Fruit fly (Drosophila melanogaster) whole organism, embryonic: ENCODE measurements around the gene Esyt2.

Experiments used
- B-H1 ChIP-seq: fragments of 200-800 bp; sonication (Bioruptor generic); IDR thresholded peaks from 3 replicates; pipeline ENCODE4 v1.3.6; 2022; ENCODE audit warnings: missing biosample characterization, missing genetic modification characterization
- C15 ChIP-seq: fragments of 200-800 bp; sonication (Bioruptor generic); IDR thresholded peaks from 3 replicates; pipeline ENCODE4 v1.3.6; 2022; ENCODE audit warnings: missing biosample characterization, missing genetic modification characterization
- CG1024 ChIP-seq: fragments of 200-800 bp; sonication (Bioruptor generic); IDR thresholded peaks from 2 replicates; pipeline ENCODE4 v1.3.6; 2022; ENCODE audit warnings: missing biosample characterization, missing genetic modification characterization
- CG10979 ChIP-seq: fragments of 200-800 bp; sonication (Bioruptor generic); optimal IDR thresholded peaks from 2 replicates; lab custom pipeline; 2018; ENCODE audit warnings: missing biosample characterization, mild to moderate bottlenecking, missing genetic modification characterization, moderate library complexity
- CG12219 ChIP-seq: fragments of 200-800 bp; sonication (Bioruptor generic); optimal IDR thresholded peaks from 3 replicates; lab custom pipeline; 2018; ENCODE audit warnings: missing biosample characterization, mild to moderate bottlenecking, missing genetic modification characterization
- CG14667 ChIP-seq: fragments of 200-800 bp; sonication (Bioruptor generic); IDR thresholded peaks from 2 replicates; pipeline ENCODE4 v1.3.6; 2022; ENCODE audit warnings: missing biosample characterization, missing genetic modification characterization
- CG15011 ChIP-seq: fragments of 200-800 bp; sonication (Bioruptor generic); optimal IDR thresholded peaks from 3 replicates; lab custom pipeline; 2018; ENCODE audit warnings: missing biosample characterization, mild to moderate bottlenecking, missing genetic modification characterization
- CG15269 ChIP-seq: fragments of 200-800 bp; sonication (Bioruptor generic); optimal IDR thresholded peaks from 2 replicates; lab custom pipeline; 2018; ENCODE audit warnings: missing biosample characterization, mild to moderate bottlenecking, missing genetic modification characterization, moderate library complexity
- CG15514 ChIP-seq: fragments of 200-800 bp; sonication (Bioruptor generic); optimal IDR thresholded peaks from 3 replicates; lab custom pipeline; 2017; ENCODE audit warnings: missing biosample characterization, missing genetic modification characterization, mild to moderate bottlenecking, moderate library complexity, missing genetic modification reagents
- CG1603 ChIP-seq: fragments of 200-800 bp; sonication (Bioruptor generic); optimal IDR thresholded peaks from 2 replicates; lab custom pipeline; 2019; ENCODE audit warnings: missing biosample characterization, mild to moderate bottlenecking, missing genetic modification characterization, moderate library complexity
- CG16815 ChIP-seq: fragments of 200-800 bp; sonication (Bioruptor generic); optimal IDR thresholded peaks from 3 replicates; lab custom pipeline; 2017; ENCODE audit warnings: missing biosample characterization, mild to moderate bottlenecking, missing genetic modification characterization
- CG17328 ChIP-seq: fragments of 200-800 bp; sonication (Bioruptor generic); IDR thresholded peaks from 2 replicates; pipeline ENCODE4 v1.3.6; 2022; ENCODE audit warnings: missing biosample characterization, missing genetic modification characterization
- CG17385 ChIP-seq: fragments of 200-800 bp; sonication (Bioruptor generic); optimal IDR thresholded peaks from 3 replicates; lab custom pipeline; 2018; ENCODE audit warnings: missing biosample characterization, mild to moderate bottlenecking, missing genetic modification characterization
- CG17612 ChIP-seq: fragments of 200-800 bp; sonication (Bioruptor generic); IDR thresholded peaks from 2 replicates; pipeline ENCODE4 v1.3.6; 2022; ENCODE audit warnings: missing biosample characterization, missing genetic modification characterization
- CG18476 ChIP-seq: fragments of 200-800 bp; sonication (Bioruptor generic); optimal IDR thresholded peaks from 2 replicates; lab custom pipeline; 2016; ENCODE audit warnings: missing biosample characterization, mild to moderate bottlenecking, missing genetic modification characterization
- CG3065 ChIP-seq: fragments of 200-800 bp; sonication (Bioruptor generic); optimal IDR thresholded peaks from 2 replicates; lab custom pipeline; 2016; ENCODE audit warnings: missing biosample characterization, missing genetic modification characterization
- CG31365 ChIP-seq: fragments of 200-800 bp; sonication (Bioruptor generic); optimal IDR thresholded peaks from 2 replicates; lab custom pipeline; 2018; ENCODE audit warnings: missing biosample characterization, mild to moderate bottlenecking, missing genetic modification characterization
- CG34224 ChIP-seq: fragments of 200-800 bp; sonication (Bioruptor generic); IDR thresholded peaks from 3 replicates; pipeline ENCODE4 v1.3.6; 2022; ENCODE audit warnings: missing biosample characterization, missing genetic modification characterization; ENCODE audit not compliant: partially characterized antibody
- CG42726 ChIP-seq: fragments of 200-800 bp; sonication (Bioruptor generic); IDR thresholded peaks from 2 replicates; pipeline ENCODE4 v1.3.6; 2022; ENCODE audit warnings: missing biosample characterization, missing genetic modification characterization; ENCODE audit not compliant: partially characterized antibody
- CG6654 ChIP-seq: fragments of 200-800 bp; sonication (Bioruptor generic); optimal IDR thresholded peaks from 2 replicates; lab custom pipeline; 2017; ENCODE audit warnings: missing biosample characterization, mild to moderate bottlenecking, missing genetic modification characterization
- CG7928 ChIP-seq: fragments of 200-800 bp; sonication (Bioruptor generic); optimal IDR thresholded peaks from 2 replicates; lab custom pipeline; 2017; ENCODE audit warnings: missing biosample characterization, mild to moderate bottlenecking, missing genetic modification characterization
- CG8290 ChIP-seq, 3 experiments: fragments of 200-800 bp; sonication (Bioruptor generic); optimal IDR thresholded peaks; 2 replicates each; lab custom pipeline; 2016 to 2019; ENCODE audit warnings: missing biosample characterization in 3 of 3, missing genetic modification characterization in 3 of 3, mild to moderate bottlenecking in 2 of 3, moderate library complexity in 1 of 3
- CG8924 ChIP-seq: fragments of 200-800 bp; optimal IDR thresholded peaks from 3 replicates; lab custom pipeline; 2019; ENCODE audit warnings: missing biosample characterization, mild to moderate bottlenecking, missing genetic modification characterization, moderate library complexity
- CG9215 ChIP-seq: fragments of 200-800 bp; sonication (Bioruptor generic); IDR thresholded peaks from 2 replicates; pipeline ENCODE4 v1.3.6; 2022; ENCODE audit warnings: missing biosample characterization, missing genetic modification characterization
- CrebB ChIP-seq: fragments of 200-800 bp; sonication (Bioruptor generic); optimal IDR thresholded peaks from 3 replicates; lab custom pipeline; 2018; ENCODE audit warnings: missing biosample characterization, mild to moderate bottlenecking, missing genetic modification characterization
- Dbx ChIP-seq: fragments of 200-800 bp; sonication (Bioruptor generic); IDR thresholded peaks from 3 replicates; pipeline ENCODE4 v1.3.6; 2022; ENCODE audit warnings: missing biosample characterization, missing genetic modification characterization
- Dfd ChIP-seq, 2 experiments: fragments of >200 bp; optimal IDR thresholded peaks; 2 replicates each; lab custom pipeline; 2017; ENCODE audit warnings: missing biosample characterization in 2 of 2, missing genetic modification characterization in 2 of 2
- Fer3 ChIP-seq: fragments of 200-800 bp; sonication (Bioruptor generic); optimal IDR thresholded peaks from 2 replicates; lab custom pipeline; 2018; ENCODE audit warnings: missing biosample characterization, mild to moderate bottlenecking, missing genetic modification characterization, moderate library complexity
- HLH3B ChIP-seq: fragments of 200-800 bp; sonication (Bioruptor generic); IDR thresholded peaks from 2 replicates; pipeline ENCODE4 v1.3.6; 2022; ENCODE audit warnings: missing biosample characterization, missing genetic modification characterization
- HLH4C ChIP-seq: fragments of 200-800 bp; sonication (Bioruptor generic); IDR thresholded peaks from 3 replicates; pipeline ENCODE4 v1.3.6; 2022; ENCODE audit warnings: missing biosample characterization, missing genetic modification characterization; ENCODE audit not compliant: partially characterized antibody
- Hmx ChIP-seq: fragments of 200-800 bp; sonication (Bioruptor generic); optimal IDR thresholded peaks from 2 replicates; lab custom pipeline; 2016; ENCODE audit warnings: missing biosample characterization, missing genetic modification characterization
- Neu2 ChIP-seq: fragments of 200-800 bp; sonication (Bioruptor generic); optimal IDR thresholded peaks from 3 replicates; lab custom pipeline; 2016; ENCODE audit warnings: missing biosample characterization, missing genetic modification characterization, borderline replicate concordance
- Scr ChIP-seq: fragments of 200-800 bp; sonication (Bioruptor generic); IDR thresholded peaks from 2 replicates; pipeline ENCODE4 v1.3.6; 2022; ENCODE audit warnings: missing biosample characterization, missing genetic modification characterization; ENCODE audit not compliant: partially characterized antibody
- Sin3A ChIP-seq: fragments of >200 bp; optimal IDR thresholded peaks from 2 replicates; lab custom pipeline; 2018
- bowl ChIP-seq: fragments of 200-800 bp; sonication (Bioruptor generic); IDR thresholded peaks from 2 replicates; pipeline ENCODE4 v1.3.6; 2022; ENCODE audit warnings: missing biosample characterization, missing genetic modification characterization
- ci ChIP-seq: fragments of 200-800 bp; sonication (Bioruptor generic); IDR thresholded peaks from 3 replicates; pipeline ENCODE4 v1.3.6; 2022; ENCODE audit warnings: missing biosample characterization, missing genetic modification characterization
- exex ChIP-seq: fragments of 200-800 bp; sonication (Bioruptor generic); optimal IDR thresholded peaks from 4 replicates; lab custom pipeline; 2018; ENCODE audit warnings: missing biosample characterization, mild to moderate bottlenecking, missing genetic modification characterization, moderate library complexity
- fru ChIP-seq: fragments of >200 bp; optimal IDR thresholded peaks from 2 replicates; lab custom pipeline; 2017
- ham ChIP-seq: fragments of 200-800 bp; sonication (Bioruptor generic); IDR thresholded peaks from 2 replicates; pipeline ENCODE4 v1.3.6; 2022; ENCODE audit warnings: missing biosample characterization, missing genetic modification characterization
- kay ChIP-seq: fragments of 200-800 bp; sonication (Bioruptor generic); optimal IDR thresholded peaks from 2 replicates; lab custom pipeline; 2016; ENCODE audit warnings: missing biosample characterization, missing genetic modification characterization
- lov ChIP-seq, 2 experiments: fragments of 200-800 bp in 1 of 2; fragments of >200 bp in 1 of 2; sonication (Bioruptor generic) in 1 of 2; IDR thresholded peaks in 1 of 2; optimal IDR thresholded peaks in 1 of 2; 2 replicates in 1 of 2; 3 replicates in 1 of 2; pipeline versions ENCODE4 v1.3.6 to Lab custom; 2017 to 2022; ENCODE audit warnings: missing biosample characterization in 1 of 2, missing genetic modification characterization in 1 of 2
- nom ChIP-seq: fragments of 200-800 bp; sonication (Bioruptor generic); optimal IDR thresholded peaks from 2 replicates; lab custom pipeline; 2017; ENCODE audit warnings: missing biosample characterization, missing genetic modification characterization, mild to moderate bottlenecking, moderate library complexity, missing genetic modification reagents
- pfk ChIP-seq: fragments of 200-800 bp; sonication (Bioruptor generic); optimal IDR thresholded peaks from 2 replicates; lab custom pipeline; 2018; ENCODE audit warnings: missing biosample characterization, mild to moderate bottlenecking, missing genetic modification characterization, moderate library complexity
- pho ChIP-seq: fragments of 200-800 bp; sonication (Bioruptor generic); optimal IDR thresholded peaks from 2 replicates; lab custom pipeline; 2016; ENCODE audit warnings: missing biosample characterization, missing genetic modification characterization
- salm ChIP-seq: fragments of 200-800 bp; sonication (Bioruptor generic); optimal IDR thresholded peaks from 2 replicates; lab custom pipeline; 2018; ENCODE audit warnings: missing biosample characterization, mild to moderate bottlenecking, missing genetic modification characterization
- so ChIP-seq: fragments of 200-800 bp; sonication (Bioruptor generic); IDR thresholded peaks from 3 replicates; pipeline ENCODE4 v1.3.6; 2022; ENCODE audit warnings: missing biosample characterization, missing genetic modification characterization
- vnd ChIP-seq: fragments of 200-800 bp; sonication (Bioruptor generic); IDR thresholded peaks from 3 replicates; pipeline ENCODE4 v1.3.6; 2022; ENCODE audit warnings: missing biosample characterization, missing genetic modification characterization; ENCODE audit not compliant: partially characterized antibody
- wek ChIP-seq: fragments of 200-800 bp; sonication (Bioruptor generic); optimal IDR thresholded peaks from 3 replicates; lab custom pipeline; 2018; ENCODE audit warnings: missing biosample characterization, mild to moderate bottlenecking, missing genetic modification characterization, moderate library complexity
- yki ChIP-seq: fragments of >200 bp; optimal IDR thresholded peaks from 3 replicates; lab custom pipeline; 2018

The Esyt2 gene

DNA sequence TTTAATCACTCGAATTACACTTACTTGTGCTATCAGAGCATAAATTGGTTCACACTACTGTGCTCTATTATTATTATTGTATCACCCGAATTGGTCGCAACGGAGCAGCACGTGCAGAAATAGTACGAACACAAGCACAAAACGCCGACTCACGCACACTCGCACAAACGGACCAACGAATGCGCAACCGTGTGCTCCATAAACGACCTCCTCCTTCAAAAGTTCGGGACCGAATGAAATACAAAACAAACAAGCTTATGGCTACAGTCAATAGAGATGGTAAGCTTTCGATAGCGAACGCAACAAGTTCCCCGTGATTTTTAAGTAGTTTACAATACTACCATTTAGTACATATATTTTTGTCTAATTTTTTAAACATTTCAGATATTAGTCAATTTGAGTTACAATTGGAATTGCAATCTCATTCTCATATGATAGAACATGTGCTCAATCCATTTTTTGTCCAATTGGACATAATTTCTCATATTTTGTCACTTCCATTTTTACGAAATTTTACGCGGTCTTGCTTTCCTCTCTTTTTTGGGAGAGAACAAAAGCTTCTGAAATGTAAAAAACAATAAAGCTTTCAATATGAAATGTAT, 742 bp upstream of the Esyt2 start, which contains the start of gene Cftr (continued):
- TF ChIP-seq CG1603 (tag; lab: Kevin White, UChicago) = no peak
- no peak; the same call in 1 of the 2 replicates for TF ChIP-seq Scr (GFP tag; lab: Robert Waterston, UW)
- TF ChIP-seq CG1024 (GFP tag; lab: Robert Waterston, UW) = 0 out of 2 replicates have a peak, but pooled peaks have one; percentile 17
- no peak for TF ChIP-seq fru (lab: Kevin White, UChicago)
- TF ChIP-seq CG17328 = peak; percentile 42; the same call in 1 of the 2 replicates
- TF ChIP-seq Fer3 = peak; percentile 45
- no peak; the same call in 1 of the 2 replicates for TF ChIP-seq CG17612 (GFP tag; lab: Robert Waterston, UW)
- peak; percentile 39; the same call in 1 of the 2 replicates for TF ChIP-seq HLH3B (GFP tag; lab: Robert Waterston, UW)
- TF ChIP-seq CG15011 (GFP tag; lab: Kevin White, UChicago) = no peak
- peak; percentile 57 for TF ChIP-seq pfk
- TF ChIP-seq CG15269 (tag; lab: Kevin White, UChicago) = no peak
- TF ChIP-seq C15 (GFP tag; lab: Robert Waterston, UW) = no peak
- TF ChIP-seq kay = no peak
- peak; percentile 66; the same call in 1 of the 2 replicates for TF ChIP-seq CG42726 (GFP tag; lab: Robert Waterston, UW)
- peak; percentile 52 for TF ChIP-seq CG18476 (GFP tag; lab: Kevin White, UChicago)
- no peak for TF ChIP-seq CG8290 (GFP tag; optimal IDR thresholded peaks at IDR 0.05; lab: Kevin White, UChicago)
- peak in 1 of 2 experiments; percentile 84 for TF ChIP-seq CG8290 (tag; optimal IDR thresholded peaks at IDR 0.05; lab: Kevin White, UChicago)
- no peak for TF ChIP-seq CG3065 (GFP tag; lab: Kevin White, UChicago)
- TF ChIP-seq yki = no peak
- no peak for TF ChIP-seq CG14667 (GFP tag; lab: Robert Waterston, UW)
- no peak for TF ChIP-seq salm (tag; lab: Kevin White, UChicago)
- no peak for TF ChIP-seq ham (GFP tag; lab: Robert Waterston, UW)
- no peak for TF ChIP-seq vnd
- peak; percentile 47 for TF ChIP-seq nom
- TF ChIP-seq CG15514 = peak; percentile 76
- peak; percentile 18 for TF ChIP-seq wek (GFP tag; lab: Kevin White, UChicago)
- TF ChIP-seq CG16815 (GFP tag; lab: Kevin White, UChicago) = no peak
- no peak for TF ChIP-seq CG10979 (tag; lab: Kevin White, UChicago)
- no peak for TF ChIP-seq Hmx (GFP tag; lab: Kevin White, UChicago)
- TF ChIP-seq HLH4C (GFP tag; lab: Robert Waterston, UW) = peak; percentile 50
- no peak for TF ChIP-seq CG6654 (GFP tag; lab: Kevin White, UChicago)
- no peak for TF ChIP-seq CG12219
- no peak for TF ChIP-seq CG8924
- peak; percentile 25 for TF ChIP-seq CG7928 (GFP tag; lab: Kevin White, UChicago)
- TF ChIP-seq Neu2 (GFP tag; lab: Kevin White, UChicago) = no peak
- TF ChIP-seq pho (GFP tag; lab: Kevin White, UChicago) = peak; percentile 61
- TF ChIP-seq Dfd (GFP tag; optimal IDR thresholded peaks at IDR 0.05; lab: Kevin White, UChicago) = no peak
- no peak for TF ChIP-seq CG9215 (GFP tag; lab: Robert Waterston, UW)
- TF ChIP-seq Sin3A (lab: Kevin White, UChicago) = no peak
- TF ChIP-seq CG34224 (GFP tag; lab: Robert Waterston, UW) = peak; percentile 44; the same call in 1 of the 3 replicates
- TF ChIP-seq exex = peak; percentile 40
- TF ChIP-seq ci (GFP tag; lab: Robert Waterston, UW) = peak; percentile 84
- peak; percentile 85; the same call in 2 of the 3 replicates for TF ChIP-seq Dbx
- TF ChIP-seq CG17385 (GFP tag; lab: Kevin White, UChicago) = peak; percentile 45
- TF ChIP-seq CG31365 = peak; percentile 53
- no peak for TF ChIP-seq lov (optimal IDR thresholded peaks at IDR 0.05; lab: Kevin White, UChicago)
- TF ChIP-seq lov (GFP tag; IDR thresholded peaks at IDR 0.05; lab: Robert Waterston, UW) = no peak
- TF ChIP-seq B-H1 = no peak; the same call in 2 of the 3 replicates
- peak; percentile 22; the same call in 1 of the 3 replicates for TF ChIP-seq so
- TF ChIP-seq CrebB (tag; lab: Kevin White, UChicago) = peak; percentile 45
- no peak for TF ChIP-seq bowl
